Worm (Caenorhabditis elegans) whole organism, early embryonic: ENCODE data around the gene ZK250.13.

ENCODE experiments used
- F13C5.2 ChIP-seq: sonication (generic microtip); optimal IDR thresholded peaks from 2 replicates; lab custom pipeline; 2017; ENCODE audit warnings: mild to moderate bottlenecking, missing genetic modification characterization, inconsistent platforms, missing compliant biosample characterization
- aly-1 ChIP-seq: sonication (generic microtip); optimal IDR thresholded peaks from 2 replicates; lab custom pipeline; 2016; ENCODE audit warnings: missing genetic modification characterization, missing compliant biosample characterization
- ceh-13 ChIP-seq: fragments of 200-800 bp; sonication (Bioruptor generic); optimal IDR thresholded peaks from 2 replicates; lab custom pipeline; 2018; ENCODE audit warnings: mild to moderate bottlenecking, missing genetic modification characterization, missing compliant biosample characterization
- ceh-36 ChIP-seq: sonication (generic microtip); optimal IDR thresholded peaks from 2 replicates; lab custom pipeline; 2016; ENCODE audit warnings: missing genetic modification characterization, inconsistent platforms, missing compliant biosample characterization
- ets-7 ChIP-seq: sonication (generic microtip); optimal IDR thresholded peaks from 2 replicates; lab custom pipeline; 2016; ENCODE audit warnings: missing genotype, missing genetic modification characterization, missing compliant biosample characterization
- flt-1 ChIP-seq: fragments of 200-800 bp; sonication (Bioruptor generic); IDR thresholded peaks from 2 replicates; pipeline ENCODE4 v1.3.6; 2022; ENCODE audit warnings: missing genetic modification characterization, missing compliant biosample characterization
- hmbx-1 ChIP-seq: sonication (generic microtip); optimal IDR thresholded peaks from 2 replicates; lab custom pipeline; 2016; ENCODE audit warnings: mild to moderate bottlenecking, missing genetic modification characterization, missing compliant biosample characterization
- hmg-4 ChIP-seq: fragments of 200-800 bp; sonication (Bioruptor generic); optimal IDR thresholded peaks from 2 replicates; lab custom pipeline; 2018; ENCODE audit warnings: mild to moderate bottlenecking, missing genetic modification characterization, missing compliant biosample characterization
- hnd-1 ChIP-seq: sonication (generic microtip); optimal IDR thresholded peaks from 2 replicates; lab custom pipeline; 2016; ENCODE audit warnings: missing genetic modification characterization, missing compliant biosample characterization
- pes-1 ChIP-seq: fragments of 200-800 bp; sonication (Bioruptor generic); IDR thresholded peaks from 2 replicates; pipeline ENCODE4 v1.3.6; 2022; ENCODE audit warnings: missing genetic modification reagents, missing genetic modification characterization, missing compliant biosample characterization
- sea-1 ChIP-seq: fragments of 200-800 bp; sonication (Bioruptor generic); conservative IDR thresholded peaks from 2 replicates; pipeline ENCODE4 v1.3.6; 2022; ENCODE audit warnings: missing genetic modification characterization, missing compliant biosample characterization
- tbx-11 ChIP-seq: fragments of 200-800 bp; sonication (Bioruptor generic); IDR thresholded peaks from 2 replicates; pipeline ENCODE4 v1.3.6; 2022; ENCODE audit warnings: missing genetic modification characterization, missing compliant biosample characterization
- tbx-37 ChIP-seq: fragments of 200-800 bp; sonication (Bioruptor generic); conservative IDR thresholded peaks from 2 replicates; pipeline ENCODE4 v1.3.6; 2022; ENCODE audit warnings: missing genetic modification reagents, missing genetic modification characterization, missing compliant biosample characterization
- tra-4 ChIP-seq: sonication (generic microtip); optimal IDR thresholded peaks from 2 replicates; lab custom pipeline; 2017; ENCODE audit warnings: missing genetic modification characterization, missing compliant biosample characterization

ZK250.13 gene

ce11 chrII:1890682-1891081 is 48.9 kb downstream of the ZK250.13 start, which contains the start of gene math-9:
math-9 (minus strand) TSS chrII:1890782.
- TF ChIP-seq hmg-4 (no peak), sea-1 (GFP tag; lab: Robert Waterston, UW) (no peak), F13C5.2 (tag; lab: Kevin White, UChicago) (no peak), tbx-11 (GFP tag; lab: Robert Waterston, UW) (no peak), hmbx-1 (tag; lab: Kevin White, UChicago) (no peak), flt-1 (GFP tag; lab: Robert Waterston, UW) (no peak), tra-4 (tag; lab: Kevin White, UChicago) (no peak), aly-1 (tag; lab: Kevin White, UChicago) (no peak), ceh-36 (no peak)

ce11 chrII:1889071-1889470 is 50.5 kb downstream of the ZK250.13 start, which contains the start of gene math-8:
math-8 (minus strand) TSS chrII:1889171.
- TF ChIP-seq tbx-37 (GFP tag; lab: Robert Waterston, UW) (no peak), ets-7 (no peak), pes-1 (GFP tag; lab: Robert Waterston, UW) (no peak), hnd-1 (tag; lab: Kevin White, UChicago) (no peak), ceh-13 (GFP tag; lab: Kevin White, UChicago) (no peak), F13C5.2 (tag; lab: Kevin White, UChicago) (no peak), ceh-36 (no peak)
